Fruit fly (Drosophila melanogaster): ENCODE measurements around the gene Wnt6.
A peak's percentile ranks its signal among the peaks of the same experiment; 100 is the strongest.

The Wnt6 gene

dm6 chr2L:7291968-7292367 is 41.5 kb upstream of the Wnt6 start:
- TF ChIP-seq CG32121 (GFP tag; IDR thresholded peaks at IDR 0.05) (no peak), CG12605 (GFP tag; IDR thresholded peaks at IDR 0.05) (no peak), CG14655 (GFP tag; optimal IDR thresholded peaks at IDR 0.05) (peak; percentile 6), fd96Ca (GFP tag; IDR thresholded peaks at IDR 0.05) (no peak)

- TF ChIP-seq CG32121 (GFP tag; IDR thresholded peaks at IDR 0.05) (no peak), CG8159 (tag; optimal IDR thresholded peaks at IDR 0.05) (peak; percentile 30), CG9948 (tag; optimal IDR thresholded peaks at IDR 0.05) (peak; percentile 4), CG14655 (GFP tag; optimal IDR thresholded peaks at IDR 0.05) (peak; percentile 9)
These were observed 39.8 kb upstream of the Wnt6 start for dm6 chr2L:7293475-7294332.

- peak; percentile 37 for TF ChIP-seq CG15710 (tag; optimal IDR thresholded peaks at IDR 0.05)
- peak; percentile 14 for TF ChIP-seq CG9948 (tag; optimal IDR thresholded peaks at IDR 0.05)
- no peak for TF ChIP-seq gl (tag; optimal IDR thresholded peaks at IDR 0.05)
- TF ChIP-seq CG32121 (GFP tag; IDR thresholded peaks at IDR 0.05): no peak
- TF ChIP-seq CG8159 (tag; optimal IDR thresholded peaks at IDR 0.05): peak; percentile 54
- no peak for TF ChIP-seq Pif1A (GFP tag; optimal IDR thresholded peaks at IDR 0.05)
- TF ChIP-seq CG17806 (tag; optimal IDR thresholded peaks at IDR 0.05): peak; percentile 49
- no peak for TF ChIP-seq CG13204 (GFP tag; optimal IDR thresholded peaks at IDR 0.05)
- no peak for TF ChIP-seq CG8301 (tag; optimal IDR thresholded peaks at IDR 0.05)
- TF ChIP-seq CG14655 (GFP tag; optimal IDR thresholded peaks at IDR 0.05): peak; percentile 38
- TF ChIP-seq rn (GFP tag; IDR thresholded peaks at IDR 0.05): 0 out of 2 replicates have a peak, but pooled peaks have one; percentile 6
- TF ChIP-seq CG34367 (tag; optimal IDR thresholded peaks at IDR 0.05): peak; percentile 53
- TF ChIP-seq Ets98B (GFP tag; IDR thresholded peaks at IDR 0.05): no peak; the same call in 1 of the 2 replicates
- no peak for TF ChIP-seq EcR (GFP tag; optimal IDR thresholded peaks at IDR 0.05)
- TF ChIP-seq CG4496 (GFP tag; IDR thresholded peaks at IDR 0.05): no peak
- no peak for TF ChIP-seq Pif1B (GFP tag; optimal IDR thresholded peaks at IDR 0.05)
- TF ChIP-seq fd96Ca (GFP tag; IDR thresholded peaks at IDR 0.05): no peak
- TF ChIP-seq D1 (tag; optimal IDR thresholded peaks at IDR 0.05): no peak
- TF ChIP-seq CG10348 (GFP tag; IDR thresholded peaks at IDR 0.05): no peak
- no peak for TF ChIP-seq Snoo (tag; optimal IDR thresholded peaks at IDR 0.05)
- TF ChIP-seq CG12605 (GFP tag; IDR thresholded peaks at IDR 0.05): no peak
These were observed 38.5 kb upstream of the Wnt6 start for dm6 chr2L:7294964-7295363.

dm6 chr2L:7295924-7296323 is 37.6 kb upstream of the Wnt6 start:
- TF ChIP-seq CG34367 (tag; optimal IDR thresholded peaks at IDR 0.05) (peak; percentile 29), Pif1B (GFP tag; optimal IDR thresholded peaks at IDR 0.05) (peak; percentile 47), Ets98B (GFP tag; IDR thresholded peaks at IDR 0.05) (peak; percentile 20; the same call in 1 of the 2 replicates), rn (GFP tag; IDR thresholded peaks at IDR 0.05) (no peak), Pif1A (GFP tag; optimal IDR thresholded peaks at IDR 0.05) (peak; percentile 44), Snoo (tag; optimal IDR thresholded peaks at IDR 0.05) (peak; percentile 47), gl (tag; optimal IDR thresholded peaks at IDR 0.05) (no peak), CG9948 (tag; optimal IDR thresholded peaks at IDR 0.05) (peak; percentile 61), fd96Ca (GFP tag; IDR thresholded peaks at IDR 0.05) (no peak), CG17806 (tag; optimal IDR thresholded peaks at IDR 0.05) (peak; percentile 42), CG10348 (GFP tag; IDR thresholded peaks at IDR 0.05) (no peak), D1 (tag; optimal IDR thresholded peaks at IDR 0.05) (no peak), CG12605 (GFP tag; IDR thresholded peaks at IDR 0.05) (no peak), CG15710 (tag; optimal IDR thresholded peaks at IDR 0.05) (peak; percentile 51), CG14655 (GFP tag; optimal IDR thresholded peaks at IDR 0.05) (peak; percentile 78), CG8301 (tag; optimal IDR thresholded peaks at IDR 0.05) (peak; percentile 69), EcR (GFP tag; optimal IDR thresholded peaks at IDR 0.05) (no peak), CG4496 (GFP tag; IDR thresholded peaks at IDR 0.05) (no peak), CG8159 (tag; optimal IDR thresholded peaks at IDR 0.05) (peak; percentile 42), CG13204 (GFP tag; optimal IDR thresholded peaks at IDR 0.05) (no peak), CG32121 (GFP tag; IDR thresholded peaks at IDR 0.05) (peak; percentile 49)

- TF ChIP-seq CG15710 (tag; optimal IDR thresholded peaks at IDR 0.05) (no peak), CG14655 (GFP tag; optimal IDR thresholded peaks at IDR 0.05) (peak; percentile 11), Ets98B (GFP tag; IDR thresholded peaks at IDR 0.05) (no peak; the same call in 1 of the 2 replicates), CG17806 (tag; optimal IDR thresholded peaks at IDR 0.05) (peak; percentile 8), fd96Ca (GFP tag; IDR thresholded peaks at IDR 0.05) (no peak)
These were observed 34.7 kb upstream of the Wnt6 start for dm6 chr2L:7298744-7299366.

dm6 chr2L:7300004-7300403 is 33.5 kb upstream of the Wnt6 start:
- TF ChIP-seq CG9948 (tag; optimal IDR thresholded peaks at IDR 0.05) (no peak), Snoo (tag; optimal IDR thresholded peaks at IDR 0.05) (no peak), CG4496 (GFP tag; IDR thresholded peaks at IDR 0.05) (no peak), CG8301 (tag; optimal IDR thresholded peaks at IDR 0.05) (no peak), CG14655 (GFP tag; optimal IDR thresholded peaks at IDR 0.05) (no peak), CG34367 (tag; optimal IDR thresholded peaks at IDR 0.05) (no peak), rn (GFP tag; IDR thresholded peaks at IDR 0.05) (no peak), CG12605 (GFP tag; IDR thresholded peaks at IDR 0.05) (no peak)
